Fruit fly (Drosophila melanogaster) whole organism, embryonic: ENCODE data around the gene GCS2beta.

ENCODE experiments used
- Antp ChIP-seq: fragments of 200-800 bp; sonication (Bioruptor generic); optimal IDR thresholded peaks from 3 replicates; lab custom pipeline; 2016; ENCODE audit warnings: missing biosample characterization, missing genetic modification characterization
- B-H1 ChIP-seq: fragments of 200-800 bp; sonication (Bioruptor generic); IDR thresholded peaks from 3 replicates; pipeline ENCODE4 v1.3.6; 2022; ENCODE audit warnings: missing biosample characterization, missing genetic modification characterization
- CG10654 ChIP-seq: fragments of 200-800 bp; sonication (Bioruptor generic); optimal IDR thresholded peaks from 2 replicates; lab custom pipeline; 2016; ENCODE audit warnings: missing biosample characterization, missing genetic modification characterization
- CG12104 ChIP-seq: fragments of 200-800 bp; sonication (Bioruptor generic); optimal IDR thresholded peaks from 3 replicates; lab custom pipeline; 2016; ENCODE audit warnings: missing biosample characterization, missing genetic modification characterization
- CG1233 ChIP-seq: fragments of 200-800 bp; sonication (Bioruptor generic); optimal IDR thresholded peaks from 4 replicates; lab custom pipeline; 2018; ENCODE audit warnings: missing biosample characterization, mild to moderate bottlenecking, missing genetic modification characterization
- CG13894 ChIP-seq: fragments of 200-800 bp; sonication (Bioruptor generic); optimal IDR thresholded peaks from 3 replicates; lab custom pipeline; 2018; ENCODE audit warnings: missing biosample characterization, mild to moderate bottlenecking, missing genetic modification characterization, moderate library complexity
- CG14860 ChIP-seq: fragments of 200-800 bp; sonication (Bioruptor generic); IDR thresholded peaks from 3 replicates; pipeline ENCODE4 v1.3.6; 2022; ENCODE audit warnings: missing biosample characterization, missing genetic modification characterization; ENCODE audit not compliant: partially characterized antibody
- CG14965 ChIP-seq: fragments of 200-800 bp; sonication (Bioruptor generic); optimal IDR thresholded peaks from 2 replicates; lab custom pipeline; 2016; ENCODE audit warnings: missing biosample characterization, missing genetic modification characterization, borderline replicate concordance
- CG15479 ChIP-seq: fragments of 200-800 bp; sonication (Bioruptor generic); optimal IDR thresholded peaks from 3 replicates; lab custom pipeline; 2019; ENCODE audit warnings: missing biosample characterization, mild to moderate bottlenecking, missing genetic modification characterization, moderate library complexity
- CG15514 ChIP-seq: fragments of 200-800 bp; sonication (Bioruptor generic); optimal IDR thresholded peaks from 3 replicates; lab custom pipeline; 2017; ENCODE audit warnings: missing biosample characterization, missing genetic modification characterization, mild to moderate bottlenecking, moderate library complexity, missing genetic modification reagents
- CG16779 ChIP-seq: fragments of 200-800 bp; sonication (Bioruptor generic); IDR thresholded peaks from 2 replicates; pipeline ENCODE4 v1.3.6; 2022; ENCODE audit warnings: missing biosample characterization, missing genetic modification characterization
- CG17568 ChIP-seq: fragments of 200-800 bp; sonication (Bioruptor generic); optimal IDR thresholded peaks from 2 replicates; lab custom pipeline; 2018; ENCODE audit warnings: missing biosample characterization, mild to moderate bottlenecking, missing genetic modification characterization, moderate library complexity
- CG18011 ChIP-seq: fragments of 200-800 bp; sonication (Bioruptor generic); optimal IDR thresholded peaks from 2 replicates; lab custom pipeline; 2017; ENCODE audit warnings: missing biosample characterization, missing genetic modification characterization, mild to moderate bottlenecking, moderate library complexity, missing genotype
- CG2116 ChIP-seq: fragments of 200-800 bp; sonication (Bioruptor generic); optimal IDR thresholded peaks from 3 replicates; lab custom pipeline; 2018; ENCODE audit warnings: missing biosample characterization, mild to moderate bottlenecking, missing genetic modification characterization
- CG2129 ChIP-seq: fragments of 200-800 bp; sonication (Bioruptor generic); IDR thresholded peaks from 2 replicates; pipeline ENCODE4 v1.3.6; 2022; ENCODE audit warnings: missing biosample characterization, missing genetic modification characterization; ENCODE audit not compliant: partially characterized antibody
- CG3065 ChIP-seq: fragments of 200-800 bp; sonication (Bioruptor generic); optimal IDR thresholded peaks from 2 replicates; lab custom pipeline; 2016; ENCODE audit warnings: missing biosample characterization, missing genetic modification characterization
- CG32532 ChIP-seq: fragments of 200-800 bp; sonication (Bioruptor generic); IDR thresholded peaks from 2 replicates; pipeline ENCODE4 v1.3.6; 2022; ENCODE audit warnings: missing biosample characterization, missing genetic modification characterization
- CG32767 ChIP-seq: fragments of 200-800 bp; sonication (Bioruptor generic); IDR thresholded peaks from 2 replicates; pipeline ENCODE4 v1.3.6; 2022; ENCODE audit warnings: missing biosample characterization, missing genetic modification characterization
- CG34376 ChIP-seq: fragments of 200-800 bp; sonication (Bioruptor generic); optimal IDR thresholded peaks from 2 replicates; lab custom pipeline; 2018; ENCODE audit warnings: missing biosample characterization, mild to moderate bottlenecking, missing genetic modification characterization
- CG6813 ChIP-seq: fragments of 200-800 bp; sonication (Bioruptor generic); optimal IDR thresholded peaks from 2 replicates; lab custom pipeline; 2017; ENCODE audit warnings: missing biosample characterization, missing genetic modification characterization, mild to moderate bottlenecking, moderate library complexity, missing genetic modification reagents
- CG8359 ChIP-seq: fragments of 200-800 bp; sonication (Bioruptor generic); optimal IDR thresholded peaks from 2 replicates; lab custom pipeline; 2017; ENCODE audit warnings: missing biosample characterization, mild to moderate bottlenecking, missing genetic modification characterization, borderline replicate concordance
- CG8388 ChIP-seq: fragments of 200-800 bp; sonication (Bioruptor generic); optimal IDR thresholded peaks from 2 replicates; lab custom pipeline; 2019; ENCODE audit warnings: missing biosample characterization, mild to moderate bottlenecking, missing genetic modification characterization, moderate library complexity
- CG8924 ChIP-seq: fragments of 200-800 bp; optimal IDR thresholded peaks from 3 replicates; lab custom pipeline; 2019; ENCODE audit warnings: missing biosample characterization, mild to moderate bottlenecking, missing genetic modification characterization, moderate library complexity
- D ChIP-seq, 2 experiments: fragments of 200-800 bp in 1 of 2; fragments of >200 bp in 1 of 2; sonication (Bioruptor generic) in 1 of 2; optimal IDR thresholded peaks; 2 replicates in 1 of 2; 3 replicates in 1 of 2; lab custom pipeline; 2017; ENCODE audit warnings: mild to moderate bottlenecking in 1 of 2, missing biosample characterization in 1 of 2, missing genetic modification characterization in 1 of 2, missing genetic modification reagents in 1 of 2
- Ets65A ChIP-seq: fragments of 200-800 bp; sonication (Bioruptor generic); peaks from one replicate; lab custom pipeline; 2016; ENCODE audit warnings: missing biosample characterization, missing genetic modification characterization
- Hmr ChIP-seq: fragments of 200-800 bp; sonication (Bioruptor generic); optimal IDR thresholded peaks from 3 replicates; lab custom pipeline; 2017; ENCODE audit warnings: mild to moderate bottlenecking, missing biosample characterization, missing genetic modification reagents, missing genetic modification characterization
- Mrtf ChIP-seq: fragments of 200-800 bp; sonication (Bioruptor generic); IDR thresholded peaks from 3 replicates; pipeline ENCODE4 v1.3.6; 2022; ENCODE audit warnings: missing biosample characterization, missing genetic modification characterization
- NFAT ChIP-seq: fragments of 200-800 bp; sonication (Bioruptor generic); IDR thresholded peaks from 2 replicates; pipeline ENCODE4 v1.3.6; 2022; ENCODE audit warnings: missing biosample characterization, missing genetic modification characterization
- Ptx1 ChIP-seq: fragments of 200-800 bp; sonication (Bioruptor generic); IDR thresholded peaks from 2 replicates; pipeline ENCODE4 v1.3.6; 2022; ENCODE audit warnings: missing biosample characterization, missing genetic modification characterization
- Sox102F ChIP-seq: fragments of 200-800 bp; sonication (Bioruptor generic); optimal IDR thresholded peaks from 2 replicates; lab custom pipeline; 2018; ENCODE audit warnings: missing biosample characterization, mild to moderate bottlenecking, missing genetic modification characterization, moderate library complexity
- Stat92E ChIP-seq, 3 experiments: fragments of >200 bp in 2 of 3; fragments of 200-800 bp in 1 of 3; sonication (Bioruptor generic) in 1 of 3; optimal IDR thresholded peaks; 2 replicates each; lab custom pipeline; 2017 to 2019; ENCODE audit warnings: missing biosample characterization in 3 of 3, missing genetic modification characterization in 3 of 3, mild to moderate bottlenecking in 1 of 3, moderate library complexity in 1 of 3
- abd-A ChIP-seq: fragments of 200-800 bp; sonication (Bioruptor generic); optimal IDR thresholded peaks from 3 replicates; lab custom pipeline; 2019; ENCODE audit warnings: missing biosample characterization, mild to moderate bottlenecking, missing genetic modification characterization, moderate library complexity
- amos ChIP-seq: fragments of 200-800 bp; sonication (Bioruptor generic); IDR thresholded peaks from 2 replicates; pipeline ENCODE4 v1.3.6; 2022; ENCODE audit warnings: missing biosample characterization, missing genetic modification characterization; ENCODE audit not compliant: partially characterized antibody
- bsh ChIP-seq, 2 experiments: fragments of 200-800 bp; sonication (Bioruptor generic); optimal IDR thresholded peaks; 2 replicates each; lab custom pipeline; 2017 to 2018; ENCODE audit warnings: mild to moderate bottlenecking in 2 of 2, missing biosample characterization in 2 of 2, missing genetic modification characterization in 2 of 2, moderate library complexity in 1 of 2
- crol ChIP-seq: fragments of 200-800 bp; sonication (Bioruptor generic); IDR thresholded peaks from 2 replicates; pipeline ENCODE4 v1.3.6; 2022; ENCODE audit warnings: missing biosample characterization, missing genetic modification characterization
- ewg ChIP-seq: fragments of 200-800 bp; sonication (Bioruptor generic); optimal IDR thresholded peaks from 3 replicates; lab custom pipeline; 2017; ENCODE audit warnings: mild to moderate bottlenecking, missing biosample characterization, missing genetic modification reagents, missing genetic modification characterization
- fd64A ChIP-seq: fragments of 200-800 bp; sonication (Bioruptor generic); optimal IDR thresholded peaks from 3 replicates; lab custom pipeline; 2018; ENCODE audit warnings: missing biosample characterization, mild to moderate bottlenecking, missing genetic modification characterization
- kay ChIP-seq: fragments of 200-800 bp; sonication (Bioruptor generic); optimal IDR thresholded peaks from 2 replicates; lab custom pipeline; 2016; ENCODE audit warnings: missing biosample characterization, missing genetic modification characterization
- ken ChIP-seq: fragments of 200-800 bp; sonication (Bioruptor generic); IDR thresholded peaks from 3 replicates; pipeline ENCODE4 v1.3.6; 2022; ENCODE audit warnings: missing biosample characterization, missing genetic modification characterization
- pho ChIP-seq: fragments of 200-800 bp; sonication (Bioruptor generic); optimal IDR thresholded peaks from 2 replicates; lab custom pipeline; 2016; ENCODE audit warnings: missing biosample characterization, missing genetic modification characterization
- pnt ChIP-seq: fragments of 200-800 bp; sonication (Bioruptor generic); optimal IDR thresholded peaks from 3 replicates; lab custom pipeline; 2016; ENCODE audit warnings: missing biosample characterization, missing genetic modification characterization
- prd ChIP-seq, 3 experiments: fragments of >200 bp in 2 of 3; fragments of 200-800 bp in 1 of 3; sonication (Bioruptor generic) in 1 of 3; optimal IDR thresholded peaks in 2 of 3; IDR thresholded peaks in 1 of 3; 2 replicates in 2 of 3; 3 replicates in 1 of 3; pipeline versions ENCODE4 v1.3.6 to Lab custom; 2017 to 2022; ENCODE audit warnings: missing biosample characterization in 1 of 3, missing genetic modification characterization in 1 of 3
- rib ChIP-seq: fragments of 200-800 bp; sonication (Bioruptor generic); IDR thresholded peaks from 2 replicates; pipeline ENCODE4 v1.3.6; 2022; ENCODE audit warnings: missing biosample characterization, missing genetic modification characterization
- sisA ChIP-seq: fragments of 200-800 bp; sonication (Bioruptor generic); IDR thresholded peaks from 2 replicates; pipeline ENCODE4 v1.3.6; 2022; ENCODE audit warnings: missing biosample characterization, missing genetic modification characterization
- sob ChIP-seq: fragments of 200-800 bp; sonication (Bioruptor generic); IDR thresholded peaks from 2 replicates; pipeline ENCODE4 v1.3.6; 2022; ENCODE audit warnings: missing biosample characterization, missing genetic modification characterization
- tap ChIP-seq: fragments of 200-800 bp; optimal IDR thresholded peaks from 3 replicates; lab custom pipeline; 2019; ENCODE audit warnings: missing biosample characterization, mild to moderate bottlenecking, missing genetic modification characterization, moderate library complexity
- tin ChIP-seq: fragments of 200-800 bp; sonication (Bioruptor generic); optimal IDR thresholded peaks from 3 replicates; lab custom pipeline; 2016; ENCODE audit warnings: missing biosample characterization, missing genetic modification characterization
- trem ChIP-seq: fragments of 200-800 bp; optimal IDR thresholded peaks from 3 replicates; lab custom pipeline; 2019; ENCODE audit warnings: missing biosample characterization, mild to moderate bottlenecking, missing genetic modification characterization, moderate library complexity
- usp ChIP-seq: fragments of >200 bp; optimal IDR thresholded peaks from 2 replicates; lab custom pipeline; 2017; ENCODE audit warnings: missing biosample characterization, missing genetic modification characterization

The GCS2beta gene

dm6 chr2L:17484174-17484573 is at the start of gene GCS2beta, which contains the start of gene CG5131 (continued):
- no peak for TF ChIP-seq CG15479 (GFP tag; lab: Kevin White, UChicago)
- peak; percentile 96 for TF ChIP-seq Ptx1 (GFP tag; lab: Robert Waterston, UW)
- TF ChIP-seq sisA (GFP tag; lab: Robert Waterston, UW), result peak; percentile 95
- TF ChIP-seq abd-A (tag; lab: Kevin White, UChicago), result no peak
- peak; percentile 85 for TF ChIP-seq amos (GFP tag; lab: Robert Waterston, UW)
- peak; percentile 85 for TF ChIP-seq Mrtf (GFP tag; lab: Robert Waterston, UW)
- peak; percentile 92 for TF ChIP-seq rib
- no peak for TF ChIP-seq usp (GFP tag; lab: Kevin White, UChicago)
- TF ChIP-seq bsh (GFP tag; optimal IDR thresholded peaks at IDR 0.05; lab: Kevin White, UChicago), result peak; percentile 18 to 87
- TF ChIP-seq NFAT (GFP tag; lab: Robert Waterston, UW), result peak; percentile 95
- peak; percentile 83 for TF ChIP-seq ewg (GFP tag; lab: Kevin White, UChicago)
- TF ChIP-seq CG34376 (GFP tag; lab: Kevin White, UChicago), result peak; percentile 60
- peak; percentile 93 for TF ChIP-seq CG10654 (GFP tag; lab: Kevin White, UChicago)
- peak; percentile 97 for TF ChIP-seq CG32532
- TF ChIP-seq CG6813 (GFP tag; lab: Kevin White, UChicago), result peak; percentile 78
- peak; percentile 86 for TF ChIP-seq B-H1
- TF ChIP-seq CG14860, result peak; percentile 88
- TF ChIP-seq ken (GFP tag; lab: Robert Waterston, UW), result peak; percentile 94
- TF ChIP-seq crol, result peak; percentile 41; the same call in 1 of the 2 replicates
- peak; percentile 93 for TF ChIP-seq Hmr (GFP tag; lab: Kevin White, UChicago)
- no peak for TF ChIP-seq CG13894 (tag; lab: Kevin White, UChicago)
- peak; percentile 91 for TF ChIP-seq CG16779 (GFP tag; lab: Robert Waterston, UW)
- TF ChIP-seq tap, result peak; percentile 62
- TF ChIP-seq tin (GFP tag; lab: Kevin White, UChicago), result peak; percentile 95
- peak; percentile 93 for TF ChIP-seq Sox102F (GFP tag; lab: Kevin White, UChicago)
- no peak for TF ChIP-seq CG17568 (GFP tag; lab: Kevin White, UChicago)
- TF ChIP-seq CG32767 (GFP tag; lab: Robert Waterston, UW), result peak; percentile 85
- TF ChIP-seq CG8924, result peak; percentile 87
- TF ChIP-seq D (optimal IDR thresholded peaks at IDR 0.05; lab: Kevin White, UChicago), result no peak
- peak; percentile 79 for TF ChIP-seq D (GFP tag; optimal IDR thresholded peaks at IDR 0.05; lab: Kevin White, UChicago)
- peak; percentile 97 for TF ChIP-seq pnt (GFP tag; lab: Kevin White, UChicago)
- peak; percentile 88 for TF ChIP-seq CG12104 (GFP tag; lab: Kevin White, UChicago)
- peak; percentile 100 for TF ChIP-seq Ets65A (GFP tag; lab: Kevin White, UChicago)
- TF ChIP-seq CG1233 (GFP tag; lab: Kevin White, UChicago), result peak; percentile 88
- peak; percentile 84 for TF ChIP-seq CG2129 (GFP tag; lab: Robert Waterston, UW)
- TF ChIP-seq Antp (GFP tag; lab: Kevin White, UChicago), result peak; percentile 99
- peak; percentile 42 for TF ChIP-seq CG8359 (GFP tag; lab: Kevin White, UChicago)
- TF ChIP-seq CG14965 (GFP tag; lab: Kevin White, UChicago), result peak; percentile 51
- TF ChIP-seq prd (optimal IDR thresholded peaks at IDR 0.05; lab: Kevin White, UChicago), result no peak
- peak; percentile 96 for TF ChIP-seq prd (GFP tag; IDR thresholded peaks at IDR 0.05; lab: Robert Waterston, UW)
- peak; percentile 88 for TF ChIP-seq CG15514 (GFP tag; lab: Kevin White, UChicago)
- TF ChIP-seq fd64A (GFP tag; lab: Kevin White, UChicago), result peak; percentile 58
- TF ChIP-seq trem, result peak; percentile 90
- peak; percentile 91 for TF ChIP-seq kay
- TF ChIP-seq sob (GFP tag; lab: Robert Waterston, UW), result peak; percentile 96
- TF ChIP-seq CG3065, result peak; percentile 84
- TF ChIP-seq CG8388, result peak; percentile 82
- TF ChIP-seq Stat92E (GFP tag; optimal IDR thresholded peaks at IDR 0.05; lab: Kevin White, UChicago), result peak in 1 of 3 experiments; percentile 2
- peak; percentile 90 for TF ChIP-seq CG2116 (GFP tag; lab: Kevin White, UChicago)
- TF ChIP-seq CG18011, result peak; percentile 88
- TF ChIP-seq pho (GFP tag; lab: Kevin White, UChicago), result peak; percentile 98
